Worm (Caenorhabditis elegans) whole organism, midembryonic: ENCODE results near the gene R05D3.8.

ENCODE experiments used
- cog-1 ChIP-seq: sonication (generic microtip); optimal IDR thresholded peaks from 2 replicates; lab custom pipeline; 2016; ENCODE audit warnings: missing genetic modification characterization, missing compliant biosample characterization
- flt-1 ChIP-seq: fragments of 200-800 bp; sonication (Bioruptor generic); IDR thresholded peaks from 2 replicates; pipeline ENCODE4 v1.3.6; 2022; ENCODE audit warnings: missing genetic modification characterization, missing compliant biosample characterization
- med-1 ChIP-seq: sonication (generic microtip); optimal IDR thresholded peaks from 2 replicates; lab custom pipeline; 2017; ENCODE audit warnings: missing genetic modification characterization, mild to moderate bottlenecking, missing compliant biosample characterization, antibody characterized with exemption, missing genetic modification reagents; ENCODE audit not compliant: insufficient read depth
- tab-1 ChIP-seq: fragments of 200-800 bp; sonication (Bioruptor generic); IDR thresholded peaks from 2 replicates; pipeline ENCODE4 v1.3.6; 2022; ENCODE audit warnings: missing genetic modification characterization, missing compliant biosample characterization

DNA sequence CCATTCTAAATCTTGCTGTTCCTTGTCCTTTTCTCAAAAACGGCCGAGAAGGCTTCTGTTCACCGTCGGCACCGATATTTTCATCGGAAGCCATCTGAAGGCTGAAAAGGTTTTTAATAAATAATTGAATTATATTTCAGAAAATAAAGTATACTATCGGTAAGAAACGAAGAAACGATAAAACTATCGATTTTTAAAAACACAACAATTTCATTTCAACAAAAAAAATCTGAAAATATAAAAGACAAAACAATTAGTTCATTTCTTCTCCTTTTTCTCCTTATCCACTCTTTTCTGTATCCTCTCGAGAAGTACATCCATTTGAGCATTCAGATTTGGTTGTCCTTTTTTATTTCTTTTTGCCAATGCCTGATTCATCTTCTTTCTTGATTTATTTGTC is 39.6 kb downstream of the R05D3.8 start, which contains the start of gene sas-4:
- TF ChIP-seq flt-1 (GFP tag; lab: Robert Waterston, UW) (no peak), tab-1 (GFP tag; lab: Robert Waterston, UW) (no peak), med-1 (GFP tag; lab: Kevin White, UChicago) (no peak), cog-1 (no peak)
